Worm (Caenorhabditis elegans): ENCODE measurements around the gene phy-2.

phy-2 gene

ce11 chrIV:12215762-12216295, at the start of gene phy-2:
Gene phy-2 (minus strand): TSS chrIV:12215987.
- TF ChIP-seq T22C8.4 (GFP tag; IDR thresholded peaks at IDR 0.05) (no peak), tab-1 (GFP tag; IDR thresholded peaks at IDR 0.05) (no peak), med-1 (GFP tag; optimal IDR thresholded peaks at IDR 0.05; ENCODE audit: insufficient read depth) (no peak), flt-1 (GFP tag; IDR thresholded peaks at IDR 0.05) (no peak), ztf-29 (GFP tag; IDR thresholded peaks at IDR 0.05) (no peak), ref-1 (GFP tag; conservative IDR thresholded peaks at IDR 0.05) (no peak), klf-2 (GFP tag; conservative IDR thresholded peaks at IDR 0.05) (no peak), ztf-23 (GFP tag; IDR thresholded peaks at IDR 0.05) (no peak), cog-1 (tag; optimal IDR thresholded peaks at IDR 0.05) (no peak)

ce11 chrIV:12261353-12261752, 45.6 kb upstream of the phy-2 start, which contains the start of gene sre-14:
Gene sre-14 (minus strand): TSS chrIV:12261453.
- no peak for TF ChIP-seq klf-2 (GFP tag; conservative IDR thresholded peaks at IDR 0.05)
- no peak for TF ChIP-seq ref-1 (GFP tag; conservative IDR thresholded peaks at IDR 0.05)
- TF ChIP-seq flt-1 (GFP tag; IDR thresholded peaks at IDR 0.05) = no peak
- no peak for TF ChIP-seq cog-1 (tag; optimal IDR thresholded peaks at IDR 0.05)
- no peak for TF ChIP-seq ztf-29 (GFP tag; IDR thresholded peaks at IDR 0.05)
- TF ChIP-seq T22C8.4 (GFP tag; IDR thresholded peaks at IDR 0.05) = no peak
- no peak for TF ChIP-seq tab-1 (GFP tag; IDR thresholded peaks at IDR 0.05)

- TF ChIP-seq tab-1 (GFP tag; IDR thresholded peaks at IDR 0.05) = no peak
- no peak for TF ChIP-seq flt-1 (GFP tag; IDR thresholded peaks at IDR 0.05)
- TF ChIP-seq ztf-23 (GFP tag; IDR thresholded peaks at IDR 0.05) = no peak
- no peak for TF ChIP-seq klf-2 (GFP tag; conservative IDR thresholded peaks at IDR 0.05)
- TF ChIP-seq T22C8.4 (GFP tag; IDR thresholded peaks at IDR 0.05) = no peak
- no peak for TF ChIP-seq ref-1 (GFP tag; conservative IDR thresholded peaks at IDR 0.05)
- TF ChIP-seq med-1 (GFP tag; optimal IDR thresholded peaks at IDR 0.05; ENCODE audit: insufficient read depth) = no peak
- no peak for TF ChIP-seq ztf-29 (GFP tag; IDR thresholded peaks at IDR 0.05)
- no peak for TF ChIP-seq cog-1 (tag; optimal IDR thresholded peaks at IDR 0.05)
Measured at ce11 chrIV:12259161-12259870, 43.5 kb upstream of the phy-2 start, which contains the start of gene Y39C12A.9. Gene Y39C12A.9 (minus strand): TSS chrIV:12259211.

ce11 chrIV:12252579-12252978, 36.8 kb upstream of the phy-2 start, which contains the start of gene dnj-26:
Gene dnj-26 (minus strand): TSS chrIV:12252679.
- no peak for TF ChIP-seq med-1 (GFP tag; optimal IDR thresholded peaks at IDR 0.05; ENCODE audit: insufficient read depth)
- no peak for TF ChIP-seq cog-1 (tag; optimal IDR thresholded peaks at IDR 0.05)
- no peak for TF ChIP-seq ztf-29 (GFP tag; IDR thresholded peaks at IDR 0.05)
- TF ChIP-seq T22C8.4 (GFP tag; IDR thresholded peaks at IDR 0.05) = no peak
- TF ChIP-seq flt-1 (GFP tag; IDR thresholded peaks at IDR 0.05) = no peak

ce11 chrIV:12244706-12245105, 28.9 kb upstream of the phy-2 start, which contains the start of gene sre-15:
Gene sre-15 (minus strand): TSS chrIV:12244806.
- TF ChIP-seq T22C8.4 (GFP tag; IDR thresholded peaks at IDR 0.05) (no peak), cog-1 (tag; optimal IDR thresholded peaks at IDR 0.05) (no peak), med-1 (GFP tag; optimal IDR thresholded peaks at IDR 0.05; ENCODE audit: insufficient read depth) (no peak), tab-1 (GFP tag; IDR thresholded peaks at IDR 0.05) (no peak), flt-1 (GFP tag; IDR thresholded peaks at IDR 0.05) (no peak)

- TF ChIP-seq flt-1 (GFP tag; IDR thresholded peaks at IDR 0.05) = no peak
- TF ChIP-seq ztf-23 (GFP tag; IDR thresholded peaks at IDR 0.05) = no peak
- TF ChIP-seq ref-1 (GFP tag; conservative IDR thresholded peaks at IDR 0.05) = no peak
- TF ChIP-seq tab-1 (GFP tag; IDR thresholded peaks at IDR 0.05) = no peak
- no peak for TF ChIP-seq klf-2 (GFP tag; conservative IDR thresholded peaks at IDR 0.05)
- TF ChIP-seq cog-1 (tag; optimal IDR thresholded peaks at IDR 0.05) = no peak
- no peak for TF ChIP-seq med-1 (GFP tag; optimal IDR thresholded peaks at IDR 0.05; ENCODE audit: insufficient read depth)
- no peak for TF ChIP-seq ztf-29 (GFP tag; IDR thresholded peaks at IDR 0.05)
- no peak for TF ChIP-seq T22C8.4 (GFP tag; IDR thresholded peaks at IDR 0.05)
Measured at ce11 chrIV:12238851-12239250, 23.1 kb upstream of the phy-2 start, which contains the start of gene sre-19. Gene sre-19 (minus strand): TSS chrIV:12238951.

- TF ChIP-seq ztf-29 (GFP tag; IDR thresholded peaks at IDR 0.05) (no peak), flt-1 (GFP tag; IDR thresholded peaks at IDR 0.05) (no peak)
Measured at ce11 chrIV:12236011-12236410, 20.2 kb upstream of the phy-2 start, which contains the start of gene sre-16. Gene sre-16 (minus strand): TSS chrIV:12236111.

- TF ChIP-seq ref-1 (GFP tag; conservative IDR thresholded peaks at IDR 0.05) = no peak
Measured at ce11 chrIV:12229679-12230078, 13.9 kb upstream of the phy-2 start, which contains the start of gene sre-18. Gene sre-18 (minus strand): TSS chrIV:12229779.

- TF ChIP-seq med-1 (GFP tag; optimal IDR thresholded peaks at IDR 0.05; ENCODE audit: insufficient read depth) (no peak), ztf-23 (GFP tag; IDR thresholded peaks at IDR 0.05) (no peak), flt-1 (GFP tag; IDR thresholded peaks at IDR 0.05) (no peak), T22C8.4 (GFP tag; IDR thresholded peaks at IDR 0.05) (no peak), tab-1 (GFP tag; IDR thresholded peaks at IDR 0.05) (no peak), klf-2 (GFP tag; conservative IDR thresholded peaks at IDR 0.05) (no peak), ref-1 (GFP tag; conservative IDR thresholded peaks at IDR 0.05) (no peak), ztf-29 (GFP tag; IDR thresholded peaks at IDR 0.05) (no peak), cog-1 (tag; optimal IDR thresholded peaks at IDR 0.05) (no peak)
Measured at ce11 chrIV:12227012-12227411, 11.2 kb upstream of the phy-2 start, which contains the start of gene mlt-3. Gene mlt-3 (minus strand): TSS chrIV:12227112.

ce11 chrIV:12219309-12219708, 3.5 kb upstream of the phy-2 start, which contains the start of gene F35G2.5:
Gene F35G2.5 (plus strand): TSS chrIV:12219609.
- TF ChIP-seq T22C8.4 (GFP tag; IDR thresholded peaks at IDR 0.05) (no peak), cog-1 (tag; optimal IDR thresholded peaks at IDR 0.05) (no peak), flt-1 (GFP tag; IDR thresholded peaks at IDR 0.05) (no peak), ref-1 (GFP tag; conservative IDR thresholded peaks at IDR 0.05) (no peak), ztf-29 (GFP tag; IDR thresholded peaks at IDR 0.05) (no peak), ztf-23 (GFP tag; IDR thresholded peaks at IDR 0.05) (no peak), klf-2 (GFP tag; conservative IDR thresholded peaks at IDR 0.05) (no peak), tab-1 (GFP tag; IDR thresholded peaks at IDR 0.05) (no peak), med-1 (GFP tag; optimal IDR thresholded peaks at IDR 0.05; ENCODE audit: insufficient read depth) (no peak)
